Worm (Caenorhabditis elegans): Measurements from ENCODE around the gene nhr-198.

ce11 chrV:15673707-15674106, 20.1 kb upstream of the nhr-198 start, which contains the start of gene nhr-51:
- TF ChIP-seq unc-62 (GFP tag; optimal IDR thresholded peaks at IDR 0.05), result no peak
- TF ChIP-seq nhr-76 (tag; optimal IDR thresholded peaks at IDR 0.05), result no peak
- TF ChIP-seq lsy-2 (tag; optimal IDR thresholded peaks at IDR 0.05), result no peak
- no peak for TF ChIP-seq mep-1 (tag; optimal IDR thresholded peaks at IDR 0.05)
- no peak for TF ChIP-seq rnt-1 (tag; optimal IDR thresholded peaks at IDR 0.05)
- TF ChIP-seq F16B12.6 (tag; optimal IDR thresholded peaks at IDR 0.05), result no peak
- TF ChIP-seq unc-98 (GFP tag; IDR thresholded peaks at IDR 0.05), result no peak
- TF ChIP-seq unc-130 (tag; optimal IDR thresholded peaks at IDR 0.05), result no peak
- TF ChIP-seq mdl-1 (tag; optimal IDR thresholded peaks at IDR 0.05), result no peak
- TF ChIP-seq nhr-20 (tag; optimal IDR thresholded peaks at IDR 0.05), result no peak
- TF ChIP-seq zag-1 (tag; optimal IDR thresholded peaks at IDR 0.05), result no peak
- TF ChIP-seq jun-1 (tag; optimal IDR thresholded peaks at IDR 0.05), result no peak
- no peak for TF ChIP-seq dsc-1 (tag; optimal IDR thresholded peaks at IDR 0.05)
